Worm (Caenorhabditis elegans): ENCODE measurements around the gene R02C2.1.

DNA sequence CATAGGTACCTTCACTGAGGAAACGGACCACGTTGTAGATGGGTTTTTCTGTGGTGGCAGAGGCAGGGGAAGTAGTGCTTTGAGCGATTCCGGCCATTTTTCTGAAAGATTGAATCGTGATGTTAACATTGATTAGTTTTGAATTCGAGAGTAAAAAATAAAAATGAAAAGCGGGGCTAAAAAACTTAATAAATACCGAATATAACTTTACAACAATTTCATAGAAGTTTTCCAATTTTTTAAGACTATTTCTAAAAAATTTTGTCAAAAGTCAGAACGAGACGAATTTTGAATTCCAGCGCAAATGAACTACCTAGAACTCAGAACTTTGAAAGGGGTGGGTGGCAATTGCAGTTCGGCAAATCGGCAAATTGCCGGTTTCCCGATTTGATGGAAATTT, 3.4 kb downstream of the R02C2.1 start, which contains the start of gene kin-33:
- TF ChIP-seq flt-1 (GFP tag; IDR thresholded peaks at IDR 0.05) = no peak
- no peak for TF ChIP-seq ama-1 (optimal IDR thresholded peaks at IDR 0.05)
- TF ChIP-seq aly-1 (tag; optimal IDR thresholded peaks at IDR 0.05) = no peak
- TF ChIP-seq tbx-37 (GFP tag; conservative IDR thresholded peaks at IDR 0.05) = no peak
- no peak for TF ChIP-seq ets-7 (tag; optimal IDR thresholded peaks at IDR 0.05)
- TF ChIP-seq ceh-36 (tag; optimal IDR thresholded peaks at IDR 0.05) = no peak
- no peak for TF ChIP-seq ceh-13 (GFP tag; optimal IDR thresholded peaks at IDR 0.05)
- TF ChIP-seq pes-1 (GFP tag; IDR thresholded peaks at IDR 0.05) = no peak
- no peak for TF ChIP-seq B0310.2 (tag; optimal IDR thresholded peaks at IDR 0.05)
- no peak for TF ChIP-seq scrt-1 (GFP tag; IDR thresholded peaks at IDR 0.05)
- no peak for TF ChIP-seq hmg-4 (GFP tag; optimal IDR thresholded peaks at IDR 0.05)
